Fruit fly (Drosophila melanogaster) whole organism, adult: ENCODE measurements around the gene Kr-h1.
A peak's percentile ranks its signal among the peaks of the same experiment; 100 is the strongest.

ENCODE experiments used
- CG11617 ChIP-seq: fragments of 200-800 bp; sonication (Bioruptor generic); optimal IDR thresholded peaks from 2 replicates; lab custom pipeline; 2017; ENCODE audit warnings: mild to moderate bottlenecking, missing biosample characterization, missing genetic modification reagents, missing genetic modification characterization
- CG12768 ChIP-seq: fragments of 200-800 bp; sonication (Bioruptor generic); optimal IDR thresholded peaks from 2 replicates; lab custom pipeline; 2017; ENCODE audit warnings: missing biosample characterization, missing genetic modification characterization, mild to moderate bottlenecking, moderate library complexity, missing genetic modification reagents
- CG14711 ChIP-seq: fragments of 200-800 bp; sonication (Bioruptor generic); optimal IDR thresholded peaks from 2 replicates; lab custom pipeline; 2018; ENCODE audit warnings: missing biosample characterization, mild to moderate bottlenecking, missing genetic modification characterization, moderate library complexity
- CG1620 ChIP-seq: fragments of 200-800 bp; sonication (Bioruptor generic); optimal IDR thresholded peaks from 2 replicates; lab custom pipeline; 2016; ENCODE audit warnings: missing biosample characterization, missing genetic modification characterization
- CG33017 ChIP-seq: fragments of 200-800 bp; sonication (Bioruptor generic); optimal IDR thresholded peaks from 2 replicates; lab custom pipeline; 2018; ENCODE audit warnings: missing biosample characterization, mild to moderate bottlenecking, missing genetic modification characterization, moderate library complexity
- CG5204 ChIP-seq: fragments of 200-800 bp; sonication (Bioruptor generic); optimal IDR thresholded peaks from 2 replicates; lab custom pipeline; 2016; ENCODE audit warnings: missing biosample characterization, missing genetic modification characterization
- CG7045 ChIP-seq: fragments of 200-800 bp; sonication (Bioruptor generic); optimal IDR thresholded peaks from 2 replicates; lab custom pipeline; 2017; ENCODE audit warnings: missing biosample characterization, mild to moderate bottlenecking, missing genetic modification characterization
- CG7101 ChIP-seq: fragments of 200-800 bp; sonication (Bioruptor generic); optimal IDR thresholded peaks from 2 replicates; lab custom pipeline; 2018; ENCODE audit warnings: missing biosample characterization, mild to moderate bottlenecking, missing genetic modification characterization, moderate library complexity
- Clk ChIP-seq: fragments of 200-800 bp; sonication (Bioruptor generic); optimal IDR thresholded peaks from 2 replicates; lab custom pipeline; 2017; ENCODE audit warnings: missing biosample characterization, missing genetic modification characterization
- Crg-1 ChIP-seq: fragments of 200-800 bp; sonication (Bioruptor generic); optimal IDR thresholded peaks from 2 replicates; lab custom pipeline; 2016; ENCODE audit warnings: missing biosample characterization, missing genetic modification characterization
- Hr96 ChIP-seq: fragments of 200-800 bp; sonication (Bioruptor generic); optimal IDR thresholded peaks from 2 replicates; lab custom pipeline; 2016; ENCODE audit warnings: missing biosample characterization, missing genetic modification characterization
- Mnt ChIP-seq: fragments of 200-800 bp; sonication (Bioruptor generic); optimal IDR thresholded peaks from 2 replicates; lab custom pipeline; 2016; ENCODE audit warnings: missing biosample characterization, mild to moderate bottlenecking, missing genetic modification characterization
- bab1 ChIP-seq: fragments of 200-800 bp; sonication (Bioruptor generic); optimal IDR thresholded peaks from 3 replicates; lab custom pipeline; 2019; ENCODE audit warnings: missing biosample characterization, mild to moderate bottlenecking, missing genetic modification characterization, moderate library complexity
- cic ChIP-seq: fragments of 200-800 bp; sonication (Bioruptor generic); optimal IDR thresholded peaks from 2 replicates; lab custom pipeline; 2017; ENCODE audit warnings: missing biosample characterization, mild to moderate bottlenecking, missing genetic modification characterization, moderate library complexity
- cnc ChIP-seq, 2 experiments: fragments of >200 bp; optimal IDR thresholded peaks; 2 replicates each; lab custom pipeline; 2017
- kay ChIP-seq: fragments of 200-800 bp; sonication (Bioruptor generic); peaks from one replicate; lab custom pipeline; 2016; ENCODE audit warnings: missing biosample characterization, missing genetic modification characterization, borderline replicate concordance
- ovo ChIP-seq: fragments of 200-800 bp; sonication (Bioruptor generic); optimal IDR thresholded peaks from 2 replicates; lab custom pipeline; 2016; ENCODE audit warnings: missing biosample characterization, missing genetic modification characterization
- pad ChIP-seq: fragments of 200-800 bp; sonication (Bioruptor generic); optimal IDR thresholded peaks from 3 replicates; lab custom pipeline; 2017; ENCODE audit warnings: missing biosample characterization, missing genetic modification characterization, mild to moderate bottlenecking, moderate library complexity, missing genetic modification reagents
- tj ChIP-seq: fragments of 200-800 bp; sonication (Bioruptor generic); optimal IDR thresholded peaks from 3 replicates; lab custom pipeline; 2017; ENCODE audit warnings: missing biosample characterization, mild to moderate bottlenecking, missing genetic modification characterization, moderate library complexity
- toe ChIP-seq: fragments of 200-800 bp; sonication (Bioruptor generic); optimal IDR thresholded peaks from 2 replicates; lab custom pipeline; 2016; ENCODE audit warnings: missing biosample characterization, missing genetic modification characterization

Gene Kr-h1

DNA sequence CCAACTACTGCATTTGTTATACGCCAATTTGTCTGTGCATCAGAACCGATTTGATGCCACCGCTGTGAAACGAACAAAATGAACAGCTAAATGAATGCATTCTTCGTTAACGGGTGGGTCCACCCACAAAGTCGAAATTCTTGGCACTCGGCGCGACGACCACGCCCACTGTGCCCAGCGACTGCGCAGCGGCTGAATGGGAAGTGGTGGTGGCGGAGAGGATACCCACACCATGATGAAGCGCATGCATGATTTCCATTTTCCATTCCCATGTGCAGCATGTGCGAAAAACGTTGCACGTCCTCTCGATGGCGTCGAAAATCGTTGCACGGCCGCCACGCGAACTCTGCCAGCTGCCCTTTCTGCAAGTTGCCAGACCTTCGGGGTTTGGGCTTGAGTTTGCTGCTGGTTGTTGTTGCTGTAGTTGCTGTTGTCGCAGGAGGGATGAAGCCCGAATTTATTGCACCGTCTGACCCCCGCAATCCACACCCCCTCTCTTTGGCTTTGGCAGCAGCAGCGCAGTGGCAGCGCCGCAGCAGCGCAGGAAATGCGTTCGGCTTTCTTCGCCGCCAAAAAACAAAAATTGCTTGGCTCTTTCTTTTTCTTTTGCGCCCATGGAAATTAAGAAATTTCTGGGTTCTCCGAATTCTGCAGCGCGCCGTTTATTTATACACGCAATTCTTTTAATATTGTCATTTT is 1.1 kb upstream of the Kr-h1 start:
- TF ChIP-seq CG14711 (tag; lab: Kevin White, UChicago) (no peak), toe (GFP tag; lab: Kevin White, UChicago) (peak; percentile 29), bab1 (GFP tag; lab: Kevin White, UChicago) (no peak), CG7045 (no peak), CG33017 (tag; lab: Kevin White, UChicago) (no peak), CG7101 (peak; percentile 42), kay (GFP tag; lab: Kevin White, UChicago) (peak; percentile 81), Mnt (GFP tag; lab: Kevin White, UChicago) (peak; percentile 54), CG11617 (GFP tag; lab: Kevin White, UChicago) (peak; percentile 11), Hr96 (GFP tag; lab: Kevin White, UChicago) (peak; percentile 34), CG1620 (GFP tag; lab: Kevin White, UChicago) (peak; percentile 17), cic (GFP tag; lab: Kevin White, UChicago) (peak; percentile 89), CG5204 (GFP tag; lab: Kevin White, UChicago) (no peak), ovo (GFP tag; lab: Kevin White, UChicago) (no peak), Clk (GFP tag; lab: Kevin White, UChicago) (peak; percentile 22), CG12768 (GFP tag; lab: Kevin White, UChicago) (peak; percentile 67), Crg-1 (GFP tag; lab: Kevin White, UChicago) (no peak), cnc (optimal IDR thresholded peaks at IDR 0.05; lab: Kevin White, UChicago) (no peak), pad (GFP tag; lab: Kevin White, UChicago) (peak; percentile 37), tj (GFP tag; lab: Kevin White, UChicago) (peak; percentile 70)

- TF ChIP-seq CG1620 (GFP tag; lab: Kevin White, UChicago) (no peak), Hr96 (GFP tag; lab: Kevin White, UChicago) (peak; percentile 44), CG11617 (GFP tag; lab: Kevin White, UChicago) (peak; percentile 4), Clk (GFP tag; lab: Kevin White, UChicago) (no peak), ovo (GFP tag; lab: Kevin White, UChicago) (peak; percentile 97), tj (GFP tag; lab: Kevin White, UChicago) (peak; percentile 65), CG14711 (tag; lab: Kevin White, UChicago) (no peak), cic (GFP tag; lab: Kevin White, UChicago) (peak; percentile 96), CG7045 (peak; percentile 8), pad (GFP tag; lab: Kevin White, UChicago) (no peak), kay (GFP tag; lab: Kevin White, UChicago) (peak; percentile 99), CG12768 (GFP tag; lab: Kevin White, UChicago) (peak; percentile 90), Mnt (GFP tag; lab: Kevin White, UChicago) (peak; percentile 69), Crg-1 (GFP tag; lab: Kevin White, UChicago) (no peak), CG5204 (GFP tag; lab: Kevin White, UChicago) (no peak), CG7101 (peak; percentile 18), bab1 (GFP tag; lab: Kevin White, UChicago) (no peak), toe (GFP tag; lab: Kevin White, UChicago) (no peak), cnc (optimal IDR thresholded peaks at IDR 0.05; lab: Kevin White, UChicago) (peak in 1 of 2 experiments; percentile 2), CG33017 (tag; lab: Kevin White, UChicago) (peak; percentile 74)
These were observed 679 bp downstream of the Kr-h1 start for dm6 chr2L:6082936-6083627.

- peak in 1 of 2 experiments; percentile 55 for TF ChIP-seq cnc (optimal IDR thresholded peaks at IDR 0.05; lab: Kevin White, UChicago)
- no peak for TF ChIP-seq Crg-1 (GFP tag; lab: Kevin White, UChicago)
- peak; percentile 9 for TF ChIP-seq cic (GFP tag; lab: Kevin White, UChicago)
These were observed 2.3 kb downstream of the Kr-h1 start for dm6 chr2L:6084694-6085093.

DNA sequence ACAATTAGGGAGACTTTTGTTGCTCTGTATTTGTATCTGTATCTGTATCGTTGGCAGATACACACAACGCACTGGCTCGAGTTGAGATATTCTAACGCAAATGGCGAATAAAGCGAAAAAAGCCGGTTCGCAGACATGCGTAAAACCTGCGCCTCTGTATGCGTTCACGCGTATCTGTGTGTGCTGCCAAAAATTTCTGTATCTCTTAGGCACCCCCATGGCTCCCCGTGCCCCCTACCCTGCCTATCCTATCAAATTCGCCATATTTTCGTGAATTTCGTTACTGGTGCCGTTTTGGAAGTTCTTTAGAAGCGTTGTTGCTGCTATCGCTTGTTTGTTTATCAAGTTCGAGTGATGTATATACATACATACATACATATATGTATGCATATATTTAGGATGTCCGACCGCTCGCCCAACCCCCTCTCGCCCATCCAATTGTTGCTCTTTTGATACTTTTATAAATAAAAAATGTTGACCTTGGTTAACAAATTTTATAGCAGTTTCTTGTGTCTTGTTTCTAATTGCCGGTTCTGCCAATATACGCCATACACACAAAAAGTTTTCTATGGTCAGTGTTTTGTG is 3.4 kb downstream of the Kr-h1 start:
- TF ChIP-seq Crg-1 (GFP tag; lab: Kevin White, UChicago) (no peak), Hr96 (GFP tag; lab: Kevin White, UChicago) (no peak), CG14711 (tag; lab: Kevin White, UChicago) (no peak), ovo (GFP tag; lab: Kevin White, UChicago) (no peak), CG33017 (tag; lab: Kevin White, UChicago) (no peak), CG12768 (GFP tag; lab: Kevin White, UChicago) (no peak), Mnt (GFP tag; lab: Kevin White, UChicago) (no peak), cnc (optimal IDR thresholded peaks at IDR 0.05; lab: Kevin White, UChicago) (no peak)

dm6 chr2L:6086771-6087170 is 4.4 kb downstream of the Kr-h1 start:
- TF ChIP-seq Clk (GFP tag; lab: Kevin White, UChicago) (no peak), CG14711 (tag; lab: Kevin White, UChicago) (peak; percentile 8), cnc (optimal IDR thresholded peaks at IDR 0.05; lab: Kevin White, UChicago) (no peak), tj (GFP tag; lab: Kevin White, UChicago) (peak; percentile 29), CG12768 (GFP tag; lab: Kevin White, UChicago) (peak; percentile 20), bab1 (GFP tag; lab: Kevin White, UChicago) (no peak), kay (GFP tag; lab: Kevin White, UChicago) (no peak), CG1620 (GFP tag; lab: Kevin White, UChicago) (no peak), CG5204 (GFP tag; lab: Kevin White, UChicago) (no peak), CG11617 (GFP tag; lab: Kevin White, UChicago) (no peak), Hr96 (GFP tag; lab: Kevin White, UChicago) (no peak), CG7045 (no peak), CG33017 (tag; lab: Kevin White, UChicago) (no peak)
